Worm (Caenorhabditis elegans): Measurements from ENCODE around the gene odr-8.

DNA sequence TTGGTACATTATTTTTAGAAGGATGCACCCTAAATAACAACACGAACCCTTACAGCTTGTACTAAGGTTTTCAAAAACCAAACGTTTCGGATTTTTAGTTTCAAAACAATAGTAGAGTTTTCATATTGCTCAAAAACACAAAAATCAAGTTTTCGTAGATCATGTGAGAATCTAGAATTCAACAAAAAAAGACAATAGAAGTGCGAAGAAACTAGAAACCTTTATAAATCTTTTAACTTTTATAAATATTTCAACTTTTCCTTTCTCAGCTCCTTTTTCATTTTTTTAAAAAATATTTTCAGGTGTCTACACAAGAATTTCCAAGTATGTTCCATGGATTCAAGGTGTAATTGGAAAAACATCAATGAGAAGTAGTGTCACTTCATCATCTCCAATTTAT, 22.1 kb downstream of the odr-8 start, which contains the start of gene best-9:
- TF ChIP-seq ama-1 (optimal IDR thresholded peaks at IDR 0.05) (no peak), mdl-1 (tag; optimal IDR thresholded peaks at IDR 0.05) (no peak), nhr-76 (tag; optimal IDR thresholded peaks at IDR 0.05) (no peak), pqm-1 (tag; optimal IDR thresholded peaks at IDR 0.05) (no peak), nhr-11 (tag; optimal IDR thresholded peaks at IDR 0.05) (no peak)
